Worm (Caenorhabditis elegans): ENCODE results near the gene C30B5.2.

The C30B5.2 gene

DNA sequence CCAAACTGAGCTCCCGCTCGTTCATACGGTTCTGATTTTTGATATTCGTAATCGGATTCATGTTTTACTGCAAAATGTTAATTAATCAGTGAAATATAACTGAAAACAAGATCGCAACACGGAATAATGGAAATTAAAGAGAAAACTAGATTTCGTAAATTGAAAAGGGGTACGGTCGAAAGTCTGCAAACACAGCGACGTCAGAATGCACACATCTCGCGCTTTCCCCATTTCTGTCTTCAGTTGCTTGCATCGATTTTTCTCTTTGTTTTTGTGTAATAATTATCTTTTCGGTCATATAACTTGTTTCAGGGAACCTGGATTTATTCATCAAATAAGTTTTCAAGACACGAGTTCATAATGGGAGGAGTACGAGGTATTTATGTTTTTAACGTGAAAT lies at the start of gene C30B5.2, which contains the start of gene rbmx-2:
TSS of gene C30B5.2 (plus strand) at position 306 of the 400 bp plus-strand sequence.
TSS of gene rbmx-2 (minus strand) at position 74 of the 400 bp plus-strand sequence.
- TF ChIP-seq flh-1 (GFP tag; optimal IDR thresholded peaks at IDR 0.05), result no peak
- no peak for TF ChIP-seq elt-1 (tag; optimal IDR thresholded peaks at IDR 0.05; ENCODE audit: borderline replicate concordance, insufficient read depth)
- no peak for TF ChIP-seq sptf-1 (tag; optimal IDR thresholded peaks at IDR 0.05)
- peak; percentile 78 for TF ChIP-seq ces-1 (GFP tag; optimal IDR thresholded peaks at IDR 0.05)
- no peak for TF ChIP-seq ceh-39 (tag; optimal IDR thresholded peaks at IDR 0.05)
- no peak for TF ChIP-seq zip-8 (tag; optimal IDR thresholded peaks at IDR 0.05)
- no peak for TF ChIP-seq nhr-28 (tag; optimal IDR thresholded peaks at IDR 0.05)
- TF ChIP-seq snpc-4 (tag; optimal IDR thresholded peaks at IDR 0.05), result no peak
- TF ChIP-seq unc-120 (tag; optimal IDR thresholded peaks at IDR 0.05; ENCODE audit: poor library complexity, severe bottlenecking), result peak; percentile 73
- no peak for TF ChIP-seq unc-62 (GFP tag; optimal IDR thresholded peaks at IDR 0.05)
- TF ChIP-seq nhr-237 (tag; optimal IDR thresholded peaks at IDR 0.05), result no peak
- no peak for TF ChIP-seq nhr-2 (tag; optimal IDR thresholded peaks at IDR 0.05)
- TF ChIP-seq ztf-11 (tag; optimal IDR thresholded peaks at IDR 0.05), result no peak
- no peak for TF ChIP-seq lin-32 (GFP tag; optimal IDR thresholded peaks at IDR 0.05)
- no peak for TF ChIP-seq unc-39 (tag; optimal IDR thresholded peaks at IDR 0.05)
- no peak for TF ChIP-seq mab-5 (tag; optimal IDR thresholded peaks at IDR 0.05)
- TF ChIP-seq ceh-43 (GFP tag; optimal IDR thresholded peaks at IDR 0.05), result no peak
- no peak for TF ChIP-seq M03D4.4 (tag; optimal IDR thresholded peaks at IDR 0.05)
- no peak for TF ChIP-seq ham-2 (GFP tag; optimal IDR thresholded peaks at IDR 0.05)
- TF ChIP-seq ceh-83 (GFP tag; optimal IDR thresholded peaks at IDR 0.05), result no peak
- TF ChIP-seq mep-1 (tag; optimal IDR thresholded peaks at IDR 0.05), result peak; percentile 53
- no peak for TF ChIP-seq nhr-76 (tag; optimal IDR thresholded peaks at IDR 0.05)
- no peak for TF ChIP-seq pha-4 (tag; optimal IDR thresholded peaks at IDR 0.05)
- TF ChIP-seq cnd-1 (tag; optimal IDR thresholded peaks at IDR 0.05), result no peak
- TF ChIP-seq hlh-1 (tag; optimal IDR thresholded peaks at IDR 0.05), result no peak
- peak; percentile 90 for TF ChIP-seq lsy-2 (tag; optimal IDR thresholded peaks at IDR 0.05)
- no peak for TF ChIP-seq drap-1 (GFP tag; optimal IDR thresholded peaks at IDR 0.05)
- no peak for TF ChIP-seq lin-13 (tag; optimal IDR thresholded peaks at IDR 0.05)
- no peak for TF ChIP-seq sem-2 (GFP tag; optimal IDR thresholded peaks at IDR 0.05)

- peak; percentile 92 for TF ChIP-seq ces-1 (GFP tag; optimal IDR thresholded peaks at IDR 0.05)
- TF ChIP-seq cnd-1 (tag; optimal IDR thresholded peaks at IDR 0.05), result no peak
Measured at ce11 chrII:6148369-6148768, 48.6 kb upstream of the C30B5.2 start.

DNA sequence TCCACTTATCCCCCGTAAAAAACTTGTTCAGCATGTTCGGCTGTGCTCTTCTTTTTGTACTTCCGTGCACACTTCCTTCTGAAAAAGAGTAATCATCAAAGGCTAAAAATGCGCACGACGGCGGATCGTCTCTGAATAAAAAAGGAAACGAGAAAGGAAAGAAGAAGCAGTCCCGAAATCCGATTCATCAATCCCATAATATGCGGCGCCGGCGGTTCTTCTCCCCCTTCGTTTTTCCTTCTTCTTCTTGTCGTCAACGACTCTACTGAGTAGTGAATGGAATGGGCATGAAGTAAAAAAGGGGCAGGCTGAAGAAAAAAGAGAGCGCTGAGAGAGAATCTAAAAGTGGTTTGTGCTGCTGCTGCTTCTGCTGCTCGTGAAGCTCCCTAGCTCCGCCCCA lies 47.5 kb upstream of the C30B5.2 start:
- no peak for TF ChIP-seq mab-5 (tag; optimal IDR thresholded peaks at IDR 0.05)
- peak; percentile 63 for TF ChIP-seq ces-1 (GFP tag; optimal IDR thresholded peaks at IDR 0.05)
- no peak for TF ChIP-seq sptf-1 (tag; optimal IDR thresholded peaks at IDR 0.05)
- TF ChIP-seq elt-3 (tag; optimal IDR thresholded peaks at IDR 0.05), result no peak
- TF ChIP-seq lin-32 (GFP tag; optimal IDR thresholded peaks at IDR 0.05), result no peak
- TF ChIP-seq unc-120 (tag; optimal IDR thresholded peaks at IDR 0.05; ENCODE audit: poor library complexity, severe bottlenecking), result no peak
- no peak for TF ChIP-seq zip-8 (tag; optimal IDR thresholded peaks at IDR 0.05)
- TF ChIP-seq lsy-2 (tag; optimal IDR thresholded peaks at IDR 0.05), result no peak
- TF ChIP-seq mls-2 (tag; optimal IDR thresholded peaks at IDR 0.05), result peak; percentile 13
- no peak for TF ChIP-seq ceh-83 (GFP tag; optimal IDR thresholded peaks at IDR 0.05)

- TF ChIP-seq unc-120 (tag; optimal IDR thresholded peaks at IDR 0.05; ENCODE audit: poor library complexity, severe bottlenecking) (no peak), lin-13 (tag; optimal IDR thresholded peaks at IDR 0.05) (no peak), ces-1 (GFP tag; optimal IDR thresholded peaks at IDR 0.05) (no peak)
Measured at ce11 chrII:6158111-6158510, 38.9 kb upstream of the C30B5.2 start.

ce11 chrII:6160994-6161393 lies 36.0 kb upstream of the C30B5.2 start, which contains the start of gene exp-1:
Gene exp-1, minus strand, starts transcription at chrII:6161094.
- TF ChIP-seq hlh-1 (tag; optimal IDR thresholded peaks at IDR 0.05) (no peak), sem-2 (GFP tag; optimal IDR thresholded peaks at IDR 0.05) (no peak), nhr-76 (tag; optimal IDR thresholded peaks at IDR 0.05) (no peak), ham-2 (GFP tag; optimal IDR thresholded peaks at IDR 0.05) (no peak), blmp-1 (tag; optimal IDR thresholded peaks at IDR 0.05) (no peak), zip-8 (tag; optimal IDR thresholded peaks at IDR 0.05) (no peak), snpc-4 (tag; optimal IDR thresholded peaks at IDR 0.05) (no peak), sptf-1 (tag; optimal IDR thresholded peaks at IDR 0.05) (no peak), M03D4.4 (tag; optimal IDR thresholded peaks at IDR 0.05) (no peak), mls-2 (tag; optimal IDR thresholded peaks at IDR 0.05) (no peak), bed-3 (GFP tag; optimal IDR thresholded peaks at IDR 0.05) (no peak), cnd-1 (tag; optimal IDR thresholded peaks at IDR 0.05) (no peak), ceh-39 (tag; optimal IDR thresholded peaks at IDR 0.05) (no peak), ceh-83 (GFP tag; optimal IDR thresholded peaks at IDR 0.05) (no peak), unc-120 (tag; optimal IDR thresholded peaks at IDR 0.05; ENCODE audit: poor library complexity, severe bottlenecking) (no peak), tbx-8 (GFP tag; optimal IDR thresholded peaks at IDR 0.05) (no peak), nhr-28 (tag; optimal IDR thresholded peaks at IDR 0.05) (no peak), lin-32 (GFP tag; optimal IDR thresholded peaks at IDR 0.05) (no peak), pha-4 (tag; optimal IDR thresholded peaks at IDR 0.05) (no peak)

All from whole organism, mixed stage, embryonic.